Worm (Caenorhabditis elegans): ENCODE data around the gene T12G3.4.

DNA sequence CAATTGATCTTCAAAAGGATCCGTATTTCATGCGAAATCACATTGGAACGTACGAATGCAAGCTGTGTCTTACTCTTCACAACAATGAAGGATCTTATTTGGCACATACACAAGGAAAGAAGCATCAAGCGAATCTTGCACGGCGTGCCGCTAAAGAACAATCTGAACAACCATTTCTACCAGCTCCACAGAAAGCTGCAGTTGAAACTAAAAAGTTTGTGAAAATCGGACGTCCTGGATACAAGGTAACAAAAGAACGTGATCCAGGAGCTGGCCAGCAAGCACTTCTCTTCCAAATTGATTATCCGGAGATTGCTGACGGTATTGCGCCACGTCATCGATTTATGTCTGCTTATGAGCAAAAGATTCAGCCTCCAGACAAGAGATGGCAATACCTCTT, 36.5 kb downstream of the T12G3.4 start:
- TF ChIP-seq W03F9.2 (tag; optimal IDR thresholded peaks at IDR 0.05) (no peak), him-1 (tag; optimal IDR thresholded peaks at IDR 0.05) (no peak)

Data from whole organism, L4/young adult.